Worm (Caenorhabditis elegans) whole organism, midembryonic: Measurements from ENCODE around the gene F49E8.7.
A peak's percentile ranks its signal among the peaks of the same experiment; 100 is the strongest.

Experiments used
- T22C8.4 ChIP-seq: fragments of 200-800 bp; sonication (Bioruptor generic); IDR thresholded peaks from 2 replicates; pipeline ENCODE4 v1.3.6; 2022; ENCODE audit warnings: missing genetic modification characterization, missing compliant biosample characterization
- cog-1 ChIP-seq: sonication (generic microtip); optimal IDR thresholded peaks from 2 replicates; lab custom pipeline; 2016; ENCODE audit warnings: missing genetic modification characterization, missing compliant biosample characterization
- flt-1 ChIP-seq: fragments of 200-800 bp; sonication (Bioruptor generic); IDR thresholded peaks from 2 replicates; pipeline ENCODE4 v1.3.6; 2022; ENCODE audit warnings: missing genetic modification characterization, missing compliant biosample characterization
- med-1 ChIP-seq: sonication (generic microtip); optimal IDR thresholded peaks from 2 replicates; lab custom pipeline; 2017; ENCODE audit warnings: missing genetic modification characterization, mild to moderate bottlenecking, missing compliant biosample characterization, antibody characterized with exemption, missing genetic modification reagents; ENCODE audit not compliant: insufficient read depth
- ref-1 ChIP-seq: fragments of 200-800 bp; sonication (Bioruptor generic); conservative IDR thresholded peaks from 2 replicates; pipeline ENCODE4 v1.3.6; 2022; ENCODE audit warnings: missing genetic modification reagents, missing genetic modification characterization, missing compliant biosample characterization
- tab-1 ChIP-seq: fragments of 200-800 bp; sonication (Bioruptor generic); IDR thresholded peaks from 2 replicates; pipeline ENCODE4 v1.3.6; 2022; ENCODE audit warnings: missing genetic modification characterization, missing compliant biosample characterization
- ztf-23 ChIP-seq: fragments of 200-800 bp; sonication (Bioruptor generic); IDR thresholded peaks from 2 replicates; pipeline ENCODE4 v1.3.6; 2022; ENCODE audit warnings: missing genetic modification reagents, missing genetic modification characterization, missing compliant biosample characterization
- ztf-29 ChIP-seq: fragments of 200-800 bp; sonication (Bioruptor generic); IDR thresholded peaks from 2 replicates; pipeline ENCODE4 v1.3.6; 2022; ENCODE audit warnings: missing genetic modification reagents, missing genetic modification characterization, missing compliant biosample characterization

DNA sequence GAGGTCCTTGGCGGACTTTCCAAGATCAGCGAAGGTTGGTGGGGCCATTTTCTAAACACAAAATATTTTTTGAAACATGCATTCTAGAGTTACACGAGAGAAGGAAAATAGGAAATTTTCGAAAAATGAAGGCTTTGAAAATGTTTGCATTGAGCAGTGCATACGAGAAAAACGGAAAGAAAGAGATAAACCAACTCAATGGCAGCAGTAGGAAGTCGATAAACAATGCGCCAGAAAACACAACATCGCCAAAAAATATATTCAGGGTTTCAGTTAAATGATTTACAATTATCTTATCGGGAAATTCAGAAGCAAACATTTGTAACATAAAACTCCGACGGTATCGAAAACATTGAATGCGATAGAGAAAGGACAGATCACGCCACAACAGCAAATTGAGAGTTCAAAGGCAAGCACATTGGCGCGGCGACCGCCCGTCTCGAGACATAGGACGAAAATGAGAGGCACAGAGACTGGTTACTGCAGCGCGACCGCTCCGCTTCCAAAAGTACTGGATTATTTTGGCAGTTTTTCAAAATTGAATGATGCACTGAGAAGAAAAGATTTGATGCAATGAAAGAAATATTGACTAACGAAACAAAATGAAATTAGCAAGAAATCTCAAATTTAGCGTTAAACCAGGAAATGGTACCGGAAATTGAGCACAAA, 48.2 kb downstream of the F49E8.7 start, which contains the start of the genes vdac-1 and R05G6.5:
- TF ChIP-seq tab-1 (GFP tag; lab: Robert Waterston, UW) (no peak), T22C8.4 (GFP tag; lab: Robert Waterston, UW) (no peak), flt-1 (0 out of 2 replicates have a peak, but pooled peaks have one; percentile 54), ztf-23 (GFP tag; lab: Robert Waterston, UW) (no peak), med-1 (no peak), ref-1 (GFP tag; lab: Robert Waterston, UW) (no peak), cog-1 (tag; lab: Kevin White, UChicago) (no peak), ztf-29 (GFP tag; lab: Robert Waterston, UW) (no peak)
